Fruit fly (Drosophila melanogaster) ovary, adult (tissue): ENCODE data around the gene CG42353.

ENCODE experiments used
- CG17801 ChIP-seq: fragments of 200-800 bp; optimal IDR thresholded peaks from 2 replicates; lab custom pipeline; 2019; ENCODE audit warnings: missing biosample characterization, mild to moderate bottlenecking, missing genetic modification characterization, moderate library complexity; ENCODE audit not compliant: partially characterized antibody

Gene CG42353

dm6 chrX:16104738-16105426, at the start of gene CG42353, which contains the start of gene CG42354:
TSS of gene CG42353 (minus strand) at chrX:16104946.
TSS of gene CG42354 (minus strand) at chrX:16104946.
- TF ChIP-seq CG17801 (GFP tag; lab: Kevin White, UChicago), result peak; percentile 83

DNA sequence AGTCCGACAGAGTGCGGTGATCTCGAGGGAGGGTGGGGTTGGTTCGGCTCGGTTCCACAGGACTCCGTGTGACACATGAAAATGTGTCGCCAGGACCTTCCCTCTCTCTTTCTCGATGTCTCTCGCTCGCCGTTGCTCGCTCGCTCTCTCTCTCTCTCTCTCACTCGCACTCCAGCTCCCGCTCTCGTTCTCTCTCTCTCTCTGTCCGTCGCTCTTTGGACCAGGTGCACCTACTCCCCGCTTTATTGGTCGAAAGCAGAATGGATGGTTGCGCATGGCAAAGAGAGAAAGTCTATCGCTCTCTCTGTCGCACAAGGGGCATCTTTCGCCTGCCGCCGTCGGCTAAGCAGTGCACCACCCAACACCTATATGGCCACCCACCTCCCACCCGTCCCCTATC, 45.8 kb upstream of the CG42353 start:
- no peak for TF ChIP-seq CG17801 (GFP tag; lab: Kevin White, UChicago)

DNA sequence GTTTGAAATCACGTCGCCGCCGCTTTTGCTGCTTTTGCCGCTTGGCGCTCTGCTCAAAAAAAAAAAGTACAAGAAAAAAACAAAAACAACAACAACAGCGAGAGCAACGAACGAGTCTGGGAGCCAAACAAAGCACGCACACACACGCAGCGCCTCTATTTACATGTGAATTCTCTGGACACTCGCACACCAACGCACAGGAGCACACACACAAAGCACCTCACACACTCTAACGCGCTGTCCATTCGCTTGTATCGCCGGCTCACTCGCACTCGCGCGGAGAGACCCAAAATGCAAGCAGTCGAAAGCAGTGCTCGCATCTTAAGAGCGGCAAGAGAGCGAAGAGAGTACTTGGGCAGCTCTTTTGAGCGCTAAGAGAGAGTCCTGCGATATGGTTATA, 44.2 kb upstream of the CG42353 start, which contains the start of gene disco-r:
Gene disco-r, minus strand, starts transcription at position 4 of the 400 bp plus-strand sequence.
- no peak for TF ChIP-seq CG17801 (GFP tag; lab: Kevin White, UChicago)

DNA sequence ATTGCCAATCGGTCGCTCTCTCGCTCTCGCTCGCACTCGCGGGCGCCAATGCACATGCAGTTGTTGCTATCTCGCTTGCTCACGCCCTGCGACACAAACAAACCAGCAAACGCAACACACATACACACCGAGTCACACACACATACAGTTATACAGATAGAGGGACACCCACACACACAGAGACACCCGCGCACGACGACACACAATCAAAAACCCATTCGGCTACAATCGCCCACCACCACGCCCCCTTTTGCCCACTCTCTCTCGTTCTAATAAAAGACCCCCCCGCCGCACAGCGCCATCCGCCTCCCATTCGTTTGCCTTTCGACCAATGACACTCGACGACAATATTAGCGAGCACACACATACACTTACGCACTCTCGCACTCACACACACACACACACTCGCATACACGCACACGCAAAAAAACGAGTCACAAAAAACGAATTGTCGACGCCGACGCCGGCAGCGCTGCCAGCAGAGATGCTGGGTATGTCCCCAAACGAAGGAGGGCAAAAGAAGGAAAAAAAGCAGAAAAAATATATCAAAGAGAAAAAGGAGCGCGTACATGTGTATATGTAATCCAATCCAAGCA, 43.0 kb upstream of the CG42353 start:
- TF ChIP-seq CG17801 (GFP tag; lab: Kevin White, UChicago), result no peak

DNA sequence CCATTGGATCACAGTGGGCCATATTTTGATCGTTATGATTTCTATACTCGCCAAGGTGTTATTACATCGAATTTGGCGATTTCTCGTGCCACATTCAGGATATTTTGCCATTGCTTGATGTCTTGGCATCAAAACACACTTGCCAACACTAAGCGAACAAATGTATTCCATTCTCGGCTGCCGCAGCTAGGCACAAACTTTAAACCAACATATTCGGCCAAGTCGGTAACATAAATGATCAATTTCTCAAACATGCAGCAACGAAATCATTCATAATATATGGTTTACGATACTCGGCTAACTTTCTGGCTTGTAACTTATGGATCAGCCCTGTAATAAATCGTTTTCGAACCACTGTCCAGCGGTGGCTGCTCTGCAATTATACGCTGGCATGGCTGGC, 38.3 kb upstream of the CG42353 start:
- no peak for TF ChIP-seq CG17801 (GFP tag; lab: Kevin White, UChicago)

dm6 chrX:16140603-16141002, 35.9 kb upstream of the CG42353 start:
- no peak for TF ChIP-seq CG17801 (GFP tag; lab: Kevin White, UChicago)

DNA sequence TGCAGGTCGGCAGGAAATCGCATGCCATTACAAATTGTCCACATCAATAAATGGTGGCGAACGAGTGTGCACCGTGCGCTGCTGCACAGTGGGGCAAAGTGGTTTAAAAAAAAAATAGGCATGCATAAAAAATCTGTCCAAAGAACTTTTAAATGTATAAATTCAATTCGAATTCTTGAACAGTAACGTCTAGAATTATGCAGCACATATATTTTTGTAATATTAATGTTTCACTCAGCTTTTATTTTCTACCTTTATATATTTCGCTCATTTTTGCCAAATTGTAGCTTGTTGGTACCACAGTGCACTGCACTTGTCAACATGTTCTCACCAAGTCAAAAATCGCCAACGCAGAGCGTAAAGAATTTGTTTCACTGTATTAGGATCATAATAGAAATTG, 34.3 kb upstream of the CG42353 start:
- no peak for TF ChIP-seq CG17801 (GFP tag; lab: Kevin White, UChicago)

DNA sequence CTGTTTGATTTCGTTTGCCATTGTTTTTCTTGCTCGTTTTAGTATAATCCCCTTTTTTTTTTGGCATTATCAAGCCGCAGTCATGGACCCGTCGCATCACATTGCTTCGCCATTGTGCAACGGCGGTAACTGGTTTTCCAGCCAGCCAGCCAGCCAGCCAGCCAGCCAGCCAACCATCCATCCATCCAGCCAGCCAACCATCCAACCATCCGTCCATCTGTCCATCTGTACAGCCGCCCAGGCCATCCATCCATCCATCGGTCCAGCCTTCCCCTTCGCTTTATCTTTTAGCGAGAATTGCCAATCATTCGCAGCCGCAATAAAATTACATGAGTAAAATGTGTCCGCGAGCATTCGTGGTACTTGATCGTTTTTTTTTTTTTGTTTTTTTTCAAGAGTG, 31.2 kb upstream of the CG42353 start:
- no peak for TF ChIP-seq CG17801 (GFP tag; lab: Kevin White, UChicago)

- no peak for TF ChIP-seq CG17801 (GFP tag; lab: Kevin White, UChicago)
These were observed 30.6 kb upstream of the CG42353 start for dm6 chrX:16135391-16135790.

DNA sequence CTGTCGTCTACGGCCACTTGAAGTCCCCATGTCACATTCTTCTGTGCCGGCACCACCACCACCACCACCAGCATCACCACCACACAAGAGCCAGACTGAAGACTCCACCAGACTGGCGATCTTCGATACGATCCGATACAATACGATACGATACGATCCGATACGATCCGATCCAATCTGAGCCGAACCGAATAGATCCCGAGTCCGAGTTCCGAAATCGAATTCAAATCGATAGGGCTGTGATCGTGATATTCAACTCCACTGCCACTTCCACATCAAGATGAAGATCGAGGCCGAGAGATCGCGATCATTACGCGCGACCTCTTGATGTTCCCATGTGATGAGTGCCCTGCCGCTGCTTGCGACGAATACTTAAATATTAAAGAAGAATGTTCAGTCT, 19.5 kb upstream of the CG42353 start:
- TF ChIP-seq CG17801 (GFP tag; lab: Kevin White, UChicago), result no peak

DNA sequence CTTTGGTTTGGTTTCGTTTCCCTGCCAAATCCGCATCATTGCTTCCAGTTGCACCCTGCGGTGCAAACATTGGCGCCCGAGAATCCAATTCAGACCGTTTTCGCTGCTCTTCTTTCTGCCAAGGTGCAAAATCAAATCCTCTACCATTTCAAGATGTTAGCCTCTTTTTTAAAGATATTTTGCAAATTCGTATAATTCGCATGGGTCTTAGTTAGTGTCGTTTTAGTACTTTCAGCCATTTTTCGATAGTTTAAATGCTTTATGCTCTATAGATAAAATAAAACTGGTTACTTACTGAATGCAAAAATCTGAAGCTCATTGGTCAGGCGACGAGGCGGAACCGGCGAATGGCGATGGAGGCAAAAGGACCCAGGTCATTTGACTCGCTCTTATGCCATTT, 6.9 kb upstream of the CG42353 start:
- TF ChIP-seq CG17801 (GFP tag; lab: Kevin White, UChicago), result no peak

dm6 chrX:16105715-16106114, 969 bp upstream of the CG42353 start:
- no peak for TF ChIP-seq CG17801 (GFP tag; lab: Kevin White, UChicago)

dm6 chrX:16104056-16104737, 549 bp downstream of the CG42353 start:
- no peak for TF ChIP-seq CG17801 (GFP tag; lab: Kevin White, UChicago)

DNA sequence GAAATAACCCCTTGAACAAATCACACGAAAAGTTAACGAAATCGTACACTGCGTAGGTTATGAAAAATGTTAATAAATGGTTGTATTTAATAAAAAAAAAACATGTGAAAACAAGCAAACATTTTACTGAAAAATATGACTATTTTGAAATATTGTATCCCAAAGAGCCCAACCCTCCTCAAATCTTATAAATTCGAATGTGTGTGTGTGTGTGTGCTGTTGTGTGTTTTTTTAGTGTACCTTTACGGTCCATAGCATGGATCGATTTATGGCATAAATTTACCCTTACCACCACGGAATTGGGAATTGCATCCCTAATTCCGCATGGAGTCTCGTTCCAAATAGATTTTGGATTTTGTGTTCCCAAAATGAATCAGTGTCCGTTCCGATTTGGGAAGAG, 1.3 kb downstream of the CG42353 start:
- TF ChIP-seq CG17801 (GFP tag; lab: Kevin White, UChicago), result no peak

- no peak for TF ChIP-seq CG17801 (GFP tag; lab: Kevin White, UChicago)
These were observed 2.2 kb downstream of the CG42353 start for dm6 chrX:16102338-16103218.
